Worm (Caenorhabditis elegans): ENCODE data around the gene gpx-6.

ce11 chrIV:8266024-8266949 lies 44.3 kb downstream of the gpx-6 start:
- TF ChIP-seq flt-1 (GFP tag; IDR thresholded peaks at IDR 0.05), result no peak
- no peak for TF ChIP-seq ztf-29 (GFP tag; IDR thresholded peaks at IDR 0.05)
- TF ChIP-seq cog-1 (tag; optimal IDR thresholded peaks at IDR 0.05), result no peak
- TF ChIP-seq klf-2 (GFP tag; conservative IDR thresholded peaks at IDR 0.05), result no peak
- no peak for TF ChIP-seq ztf-23 (GFP tag; IDR thresholded peaks at IDR 0.05)
- no peak for TF ChIP-seq tab-1 (GFP tag; IDR thresholded peaks at IDR 0.05)
- TF ChIP-seq T22C8.4 (GFP tag; IDR thresholded peaks at IDR 0.05), result no peak

Data from whole organism, midembryonic.